Worm (Caenorhabditis elegans) whole organism, L1 larva: ENCODE results near the gene ZK721.4.

Experiments
- jun-1 ChIP-seq: fragments of 150-350 bp; optimal IDR thresholded peaks from 2 replicates; lab custom pipeline; 2014; ENCODE audit warnings: missing biosample characterization, missing genetic modification reagents, missing genetic modification characterization
- nhr-11 ChIP-seq: fragments of 150-350 bp; optimal IDR thresholded peaks from 2 replicates; lab custom pipeline; 2014; ENCODE audit warnings: missing biosample characterization, missing genetic modification characterization
- nhr-12 ChIP-seq: sonication (generic microtip); optimal IDR thresholded peaks from 2 replicates; lab custom pipeline; 2017; ENCODE audit warnings: missing biosample characterization, missing genetic modification characterization
- nhr-71 ChIP-seq: sonication (generic microtip); optimal IDR thresholded peaks from 2 replicates; lab custom pipeline; 2016; ENCODE audit warnings: mild to moderate bottlenecking, missing genetic modification characterization, moderate library complexity, missing compliant biosample characterization
- nhr-76 ChIP-seq: sonication (generic microtip); optimal IDR thresholded peaks from 2 replicates; lab custom pipeline; 2017; ENCODE audit warnings: missing biosample characterization, missing genetic modification characterization

DNA sequence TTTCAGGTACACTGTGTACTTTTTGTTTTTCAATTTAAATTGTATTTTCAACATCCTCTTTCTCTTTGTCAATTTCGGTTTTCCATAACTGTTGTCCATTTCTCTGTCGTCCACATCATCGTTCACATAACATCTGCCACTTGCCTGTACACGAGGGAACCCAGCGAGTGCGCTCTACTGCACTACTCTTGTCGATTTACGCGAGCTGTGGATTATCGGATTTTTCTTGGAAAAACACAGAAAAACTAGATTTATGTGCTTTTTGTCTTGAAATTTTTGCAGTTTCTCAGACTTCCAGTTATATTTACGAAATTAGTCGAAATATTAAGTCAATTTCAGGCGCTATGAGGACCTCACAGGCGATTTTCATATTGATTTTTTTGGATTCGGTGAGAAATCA lies 13.2 kb downstream of the ZK721.4 start, which contains the start of gene chup-1:
- TF ChIP-seq nhr-71 (tag; lab: Kevin White, UChicago) (peak; percentile 34), nhr-12 (tag; lab: Kevin White, UChicago) (no peak), jun-1 (tag; lab: Kevin White, UChicago) (no peak), nhr-11 (tag; lab: Kevin White, UChicago) (no peak), nhr-76 (tag; lab: Kevin White, UChicago) (no peak)
